Fruit fly (Drosophila melanogaster): ENCODE results near the gene dop.
A peak's percentile ranks its signal among the peaks of the same experiment; 100 is the strongest.

The dop gene

DNA sequence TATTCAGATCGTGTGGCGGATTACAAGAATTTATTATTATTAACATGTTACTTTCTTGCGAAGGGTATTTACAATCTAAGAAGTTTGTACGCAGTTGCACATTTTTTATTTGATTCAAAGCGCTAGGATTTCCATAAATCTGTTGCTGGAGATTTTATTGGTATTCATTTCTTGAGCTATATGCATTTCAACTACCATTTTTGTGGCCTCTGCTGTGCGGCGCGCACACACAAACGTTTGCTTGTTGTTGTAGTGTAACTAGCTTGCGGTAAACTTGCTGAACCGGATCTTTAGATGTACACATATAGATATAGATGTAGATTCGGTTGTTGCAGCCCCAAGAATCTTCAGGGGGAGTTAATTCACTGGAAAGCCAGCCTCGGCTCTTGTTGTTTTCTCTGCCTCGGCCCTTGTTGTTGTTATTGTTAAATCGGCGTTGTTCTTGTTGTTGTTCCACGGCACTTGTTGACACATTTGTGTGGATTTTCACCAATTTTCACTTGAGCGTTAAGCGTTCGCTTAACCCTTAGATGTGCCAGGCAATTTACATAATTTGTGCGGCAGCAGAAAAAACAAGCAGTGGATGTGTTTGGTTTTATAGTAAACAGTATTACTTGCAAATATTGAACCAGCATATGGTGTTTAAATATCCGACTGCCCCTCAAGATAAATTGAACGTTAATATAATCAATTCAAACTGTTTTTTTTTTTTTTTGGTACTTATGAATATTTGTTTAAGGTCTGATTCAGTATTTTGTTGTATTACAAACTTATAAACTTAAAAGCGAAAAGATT, 25.2 kb downstream of the dop start (continued):
- TF ChIP-seq disco-r (GFP tag; optimal IDR thresholded peaks at IDR 0.05) (no peak), odd (GFP tag; optimal IDR thresholded peaks at IDR 0.05) (peak; percentile 27), bsh (GFP tag; optimal IDR thresholded peaks at IDR 0.05) (no peak), CG7556 (GFP tag; optimal IDR thresholded peaks at IDR 0.05) (peak; percentile 19), Meics (GFP tag; optimal IDR thresholded peaks at IDR 0.05) (peak; percentile 19), Chrac-16 (GFP tag; optimal IDR thresholded peaks at IDR 0.05) (no peak), zfh2 (GFP tag; optimal IDR thresholded peaks at IDR 0.05) (no peak), jumu (GFP tag; optimal IDR thresholded peaks at IDR 0.05) (no peak), toy (GFP tag; IDR thresholded peaks at IDR 0.05) (no peak), NfI (GFP tag; optimal IDR thresholded peaks at IDR 0.05) (no peak), CG1792 (GFP tag; optimal IDR thresholded peaks at IDR 0.05) (no peak), HLH3B (GFP tag; IDR thresholded peaks at IDR 0.05) (no peak), ttk (GFP tag; IDR thresholded peaks at IDR 0.05) (no peak), dimm (GFP tag; IDR thresholded peaks at IDR 0.05) (no peak), cato (GFP tag; optimal IDR thresholded peaks at IDR 0.05; ENCODE audit: borderline replicate concordance) (no peak), CG6683 (GFP tag; optimal IDR thresholded peaks at IDR 0.05) (no peak), CG18476 (GFP tag; optimal IDR thresholded peaks at IDR 0.05) (no peak), CG4328 (GFP tag; optimal IDR thresholded peaks at IDR 0.05) (peak; percentile 34), Myb (GFP tag; optimal IDR thresholded peaks at IDR 0.05) (no peak), CG12942 (GFP tag; optimal IDR thresholded peaks at IDR 0.05) (no peak), CG17802 (tag; optimal IDR thresholded peaks at IDR 0.05) (no peak), bbx (GFP tag; IDR thresholded peaks at IDR 0.05; ENCODE audit: partially characterized antibody) (no peak), CG3407 (GFP tag; optimal IDR thresholded peaks at IDR 0.05) (no peak), Blimp-1 (GFP tag; optimal IDR thresholded peaks at IDR 0.05) (no peak), CG13296 (GFP tag; optimal IDR thresholded peaks at IDR 0.05) (peak; percentile 55), CG1603 (tag; optimal IDR thresholded peaks at IDR 0.05) (peak; percentile 26), da (GFP tag; optimal IDR thresholded peaks at IDR 0.05) (no peak), CG15011 (GFP tag; optimal IDR thresholded peaks at IDR 0.05) (peak; percentile 35), Taf1 (GFP tag; IDR thresholded peaks at IDR 0.05) (no peak), mirr (GFP tag; optimal IDR thresholded peaks at IDR 0.05) (peak; percentile 41), CG1024 (GFP tag; IDR thresholded peaks at IDR 0.05) (no peak), lola (GFP tag; optimal IDR thresholded peaks at IDR 0.05) (no peak), Hmx (GFP tag; optimal IDR thresholded peaks at IDR 0.05) (no peak), Hmr (GFP tag; optimal IDR thresholded peaks at IDR 0.05) (peak; percentile 49), Rfx (GFP tag; IDR thresholded peaks at IDR 0.05) (peak; percentile 49), CG30431 (GFP tag; optimal IDR thresholded peaks at IDR 0.05) (no peak), dpn (GFP tag; optimal IDR thresholded peaks at IDR 0.05) (no peak), nmo (GFP tag; optimal IDR thresholded peaks at IDR 0.05) (no peak), HLH4C (GFP tag; IDR thresholded peaks at IDR 0.05; ENCODE audit: partially characterized antibody) (no peak), CG10543 (GFP tag; optimal IDR thresholded peaks at IDR 0.05) (peak; percentile 4), dmrt11E (tag; optimal IDR thresholded peaks at IDR 0.05) (no peak), Fer2 (tag; optimal IDR thresholded peaks at IDR 0.05) (no peak), jigr1 (GFP tag; IDR thresholded peaks at IDR 0.05) (no peak), z (GFP tag; IDR thresholded peaks at IDR 0.05) (0 out of 3 replicates have a peak, but pooled peaks have one; percentile 5), CG17385 (GFP tag; optimal IDR thresholded peaks at IDR 0.05) (no peak), CG12104 (GFP tag; optimal IDR thresholded peaks at IDR 0.05) (peak; percentile 39), pzg (GFP tag; optimal IDR thresholded peaks at IDR 0.05) (no peak), Lhr (GFP tag; optimal IDR thresholded peaks at IDR 0.05) (no peak), Vsx1 (GFP tag; optimal IDR thresholded peaks at IDR 0.05) (peak; percentile 9)

Data from whole organism, embryonic.